Worm (Caenorhabditis elegans) whole organism, mixed stage, embryonic: Measurements from ENCODE around the gene cyp-33D1.

ENCODE experiments used
- ceh-83 ChIP-seq: fragments of 200-800 bp; sonication (Bioruptor generic); optimal IDR thresholded peaks from 2 replicates; lab custom pipeline; 2018; ENCODE audit warnings: mild to moderate bottlenecking, missing genetic modification characterization, missing compliant biosample characterization
- elt-3 ChIP-seq: fragments of 150-350 bp; optimal IDR thresholded peaks from 2 replicates; lab custom pipeline; 2014; ENCODE audit warnings: missing biosample characterization, missing genetic modification characterization
- flh-1 ChIP-seq: fragments of 200-800 bp; sonication (Bioruptor generic); optimal IDR thresholded peaks from 2 replicates; lab custom pipeline; 2018; ENCODE audit warnings: mild to moderate bottlenecking, missing genetic modification characterization, moderate library complexity, missing compliant biosample characterization
- hlh-1 ChIP-seq: fragments of 150-350 bp; optimal IDR thresholded peaks from 2 replicates; lab custom pipeline; 2014; ENCODE audit warnings: missing biosample characterization, missing genetic modification reagents, missing genetic modification characterization
- lin-32 ChIP-seq: fragments of 200-800 bp; sonication (Bioruptor generic); optimal IDR thresholded peaks from 2 replicates; lab custom pipeline; 2018; ENCODE audit warnings: mild to moderate bottlenecking, missing genetic modification characterization, missing compliant biosample characterization
- mep-1 ChIP-seq: fragments of 150-350 bp; optimal IDR thresholded peaks from 2 replicates; lab custom pipeline; 2017; ENCODE audit warnings: missing biosample characterization, missing genetic modification reagents, missing genetic modification characterization, inconsistent platforms
- nhr-12 ChIP-seq: fragments of 150-350 bp; optimal IDR thresholded peaks from 2 replicates; lab custom pipeline; 2014; ENCODE audit warnings: missing biosample characterization, missing genetic modification characterization
- nhr-237 ChIP-seq: fragments of 150-350 bp; optimal IDR thresholded peaks from 2 replicates; lab custom pipeline; 2014; ENCODE audit warnings: missing biosample characterization, missing genetic modification characterization
- sem-2 ChIP-seq: fragments of 200-800 bp; sonication (Bioruptor generic); optimal IDR thresholded peaks from 2 replicates; lab custom pipeline; 2018; ENCODE audit warnings: mild to moderate bottlenecking, missing genetic modification characterization, missing compliant biosample characterization
- snpc-4 ChIP-seq: fragments of 150-350 bp; optimal IDR thresholded peaks from 2 replicates; lab custom pipeline; 2014; ENCODE audit warnings: missing biosample characterization, missing genetic modification characterization
- sptf-1 ChIP-seq: sonication (generic microtip); optimal IDR thresholded peaks from 2 replicates; lab custom pipeline; 2017; ENCODE audit warnings: mild to moderate bottlenecking, missing genetic modification characterization, moderate library complexity, missing compliant biosample characterization
- unc-39 ChIP-seq: fragments of 150-350 bp; optimal IDR thresholded peaks from 2 replicates; lab custom pipeline; 2014; ENCODE audit warnings: missing biosample characterization, missing genetic modification characterization

ce11 chrV:16211713-16212112, 36.1 kb upstream of the cyp-33D1 start:
- TF ChIP-seq nhr-237 (tag; lab: Kevin White, UChicago) (no peak), sem-2 (no peak), flh-1 (GFP tag; lab: Kevin White, UChicago) (no peak), unc-39 (tag; lab: Kevin White, UChicago) (no peak), ceh-83 (GFP tag; lab: Kevin White, UChicago) (no peak), sptf-1 (tag; lab: Kevin White, UChicago) (no peak), hlh-1 (no peak), nhr-12 (tag; lab: Kevin White, UChicago) (no peak), snpc-4 (no peak), mep-1 (tag; lab: Kevin White, UChicago) (no peak), lin-32 (no peak), elt-3 (tag; lab: Kevin White, UChicago) (no peak)
